Worm (Caenorhabditis elegans) whole organism, L2 larva: Measurements from ENCODE around the gene T25B6.6.

Experiments used
- ama-1 ChIP-seq: fragments of 150-350 bp; optimal IDR thresholded peaks from 2 replicates; lab custom pipeline; 2018; ENCODE audit warnings: inconsistent platforms
- ceh-82 ChIP-seq: fragments of 150-350 bp; optimal IDR thresholded peaks from 2 replicates; lab custom pipeline; 2014; ENCODE audit warnings: missing biosample characterization, missing genetic modification characterization
- elt-1 ChIP-seq: fragments of 150-350 bp; optimal IDR thresholded peaks from 2 replicates; lab custom pipeline; 2014; ENCODE audit warnings: missing biosample characterization, missing genetic modification characterization
- lin-13 ChIP-seq: fragments of 150-350 bp; optimal IDR thresholded peaks from 2 replicates; lab custom pipeline; 2014; ENCODE audit warnings: missing biosample characterization, missing genetic modification reagents, missing genetic modification characterization
- nhr-11 ChIP-seq: fragments of 150-350 bp; optimal IDR thresholded peaks from 2 replicates; lab custom pipeline; 2014; ENCODE audit warnings: missing biosample characterization, missing genetic modification characterization

DNA sequence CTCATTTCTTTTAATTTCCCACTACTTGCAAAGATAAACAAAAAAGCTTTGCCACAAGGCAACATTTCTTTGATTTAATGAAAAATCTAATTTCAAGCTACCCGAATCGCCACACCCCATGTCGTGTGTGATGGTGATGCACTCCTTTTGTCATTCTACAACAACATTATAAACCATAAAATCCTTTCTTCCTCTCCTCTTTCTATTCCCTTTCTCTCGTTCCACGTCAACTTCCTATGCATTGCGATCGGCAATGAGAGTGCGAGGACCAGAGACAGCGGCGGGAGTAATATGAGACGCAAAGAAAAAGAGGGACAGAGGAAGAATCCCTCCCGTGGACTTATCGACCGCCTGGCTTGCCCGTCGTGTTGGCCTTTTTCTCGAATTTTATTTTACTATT is 45.4 kb upstream of the T25B6.6 start:
- TF ChIP-seq lin-13 (GFP tag; lab: Kevin White, UChicago) (peak; percentile 37), ceh-82 (tag; lab: Kevin White, UChicago) (no peak), ama-1 (lab: Kevin White, UChicago) (no peak), nhr-11 (tag; lab: Kevin White, UChicago) (no peak), elt-1 (no peak)
